Worm (Caenorhabditis elegans) whole organism, L1 larva: Measurements from ENCODE around the gene crld-1.

ENCODE experiments used
- C16A3.4 ChIP-seq: fragments of 150-350 bp; optimal IDR thresholded peaks from 2 replicates; lab custom pipeline; 2014; ENCODE audit warnings: missing biosample characterization, missing genetic modification characterization
- Y116A8C.19 ChIP-seq: sonication (generic microtip); optimal IDR thresholded peaks from 2 replicates; lab custom pipeline; 2016; ENCODE audit warnings: missing compliant biosample characterization, missing genetic modification characterization, borderline replicate concordance
- alr-1 ChIP-seq: fragments of 200-800 bp; sonication (Bioruptor generic); optimal IDR thresholded peaks from 2 replicates; lab custom pipeline; 2018; ENCODE audit warnings: borderline replicate concordance, mild to moderate bottlenecking, missing genetic modification characterization, missing compliant biosample characterization
- blmp-1 ChIP-seq: fragments of 150-350 bp; optimal IDR thresholded peaks from 2 replicates; lab custom pipeline; 2014; ENCODE audit warnings: missing biosample characterization, missing genetic modification characterization
- ceh-90 ChIP-seq: sonication (generic microtip); optimal IDR thresholded peaks from 2 replicates; lab custom pipeline; 2016; ENCODE audit warnings: missing genetic modification characterization, missing compliant biosample characterization
- ces-1 ChIP-seq: fragments of 150-350 bp; optimal IDR thresholded peaks from 2 replicates; lab custom pipeline; 2014; ENCODE audit warnings: missing biosample characterization, missing genetic modification reagents, missing genetic modification characterization
- dsc-1 ChIP-seq: sonication (generic microtip); optimal IDR thresholded peaks from 2 replicates; lab custom pipeline; 2016; ENCODE audit warnings: mild to moderate bottlenecking, missing genetic modification characterization, missing compliant biosample characterization
- efl-1 ChIP-seq, 4 experiments: fragments of 150-350 bp; optimal IDR thresholded peaks in 3 of 4; peaks in 1 of 4; 1 replicate in 1 of 4; 2 replicates in 3 of 4; lab custom pipeline; 2014; ENCODE audit warnings: missing biosample characterization in 2 of 4, missing genetic modification characterization in 2 of 4, missing genetic modification reagents in 2 of 4
- egl-13 ChIP-seq: sonication (generic microtip); optimal IDR thresholded peaks from 2 replicates; lab custom pipeline; 2016; ENCODE audit warnings: missing genotype, missing genetic modification reagents, missing genetic modification characterization, missing compliant biosample characterization
- egl-27 ChIP-seq, 2 experiments: fragments of 150-350 bp in 1 of 2; sonication (generic microtip); optimal IDR thresholded peaks; 3 replicates each; lab custom pipeline; 2017 to 2018; ENCODE audit warnings: missing biosample characterization in 2 of 2, missing genetic modification characterization in 2 of 2, missing genetic modification reagents in 2 of 2
- elt-3 ChIP-seq, 6 experiments: fragments of 150-350 bp in 1 of 6; sonication (generic microtip); optimal IDR thresholded peaks; 2 replicates each; lab custom pipeline; 2017 to 2018; ENCODE audit warnings: missing biosample characterization in 6 of 6, missing genetic modification characterization in 6 of 6, inconsistent platforms in 1 of 6
- fkh-4 ChIP-seq: sonication (generic microtip); optimal IDR thresholded peaks from 2 replicates; lab custom pipeline; 2016; ENCODE audit warnings: missing compliant biosample characterization, missing genetic modification characterization, borderline replicate concordance
- irx-1 ChIP-seq: sonication (generic microtip); optimal IDR thresholded peaks from 2 replicates; lab custom pipeline; 2016; ENCODE audit warnings: missing genetic modification characterization, missing compliant biosample characterization
- lin-14 ChIP-seq: fragments of 200-800 bp; sonication (Bioruptor generic); optimal IDR thresholded peaks from 2 replicates; lab custom pipeline; 2018; ENCODE audit warnings: mild to moderate bottlenecking, missing genetic modification characterization, moderate library complexity, missing compliant biosample characterization
- lin-15B ChIP-seq: fragments of 150-350 bp; sonication (generic microtip); optimal IDR thresholded peaks from 3 replicates; lab custom pipeline; 2014; ENCODE audit warnings: missing biosample characterization, missing genetic modification characterization
- lsy-2 ChIP-seq, 2 experiments: fragments of 150-350 bp; optimal IDR thresholded peaks; 2 replicates each; lab custom pipeline; 2014; ENCODE audit warnings: missing biosample characterization in 2 of 2, missing genetic modification characterization in 2 of 2
- mab-9 ChIP-seq: fragments of 200-800 bp; sonication (Bioruptor generic); IDR thresholded peaks from 2 replicates; pipeline ENCODE4 v1.3.6; 2022; ENCODE audit warnings: missing genetic modification reagents, missing genetic modification characterization, missing compliant biosample characterization
- mdl-1 ChIP-seq, 2 experiments: fragments of 150-350 bp; optimal IDR thresholded peaks; 2 replicates each; lab custom pipeline; 2014 to 2017; ENCODE audit warnings: missing biosample characterization in 2 of 2, missing genetic modification characterization in 2 of 2, inconsistent platforms in 1 of 2
- mep-1 ChIP-seq: fragments of 150-350 bp; optimal IDR thresholded peaks from 2 replicates; lab custom pipeline; 2014; ENCODE audit warnings: missing biosample characterization, missing genetic modification characterization
- nhr-12 ChIP-seq: sonication (generic microtip); optimal IDR thresholded peaks from 2 replicates; lab custom pipeline; 2017; ENCODE audit warnings: missing biosample characterization, missing genetic modification characterization
- nhr-20 ChIP-seq: sonication (generic microtip); optimal IDR thresholded peaks from 2 replicates; lab custom pipeline; 2016; ENCODE audit warnings: mild to moderate bottlenecking, missing genetic modification characterization, missing compliant biosample characterization
- nhr-28 ChIP-seq: fragments of 150-350 bp; optimal IDR thresholded peaks from 2 replicates; lab custom pipeline; 2014; ENCODE audit warnings: missing biosample characterization, missing genetic modification characterization
- nhr-76 ChIP-seq: sonication (generic microtip); optimal IDR thresholded peaks from 2 replicates; lab custom pipeline; 2017; ENCODE audit warnings: missing biosample characterization, missing genetic modification characterization
- nhr-84 ChIP-seq: sonication (generic microtip); optimal IDR thresholded peaks from 2 replicates; lab custom pipeline; 2017; ENCODE audit warnings: missing biosample characterization, missing genetic modification characterization
- nhr-90 ChIP-seq: sonication (generic microtip); optimal IDR thresholded peaks from 2 replicates; lab custom pipeline; 2016; ENCODE audit warnings: mild to moderate bottlenecking, missing genetic modification characterization, missing compliant biosample characterization; ENCODE audit not compliant: poor library complexity
- pag-3 ChIP-seq: sonication (generic microtip); optimal IDR thresholded peaks from 2 replicates; lab custom pipeline; 2017; ENCODE audit warnings: missing genetic modification characterization, mild to moderate bottlenecking, missing compliant biosample characterization, antibody characterized with exemption, borderline replicate concordance; ENCODE audit not compliant: insufficient read depth
- pax-3 ChIP-seq: fragments of 200-800 bp; sonication (Bioruptor generic); optimal IDR thresholded peaks from 2 replicates; lab custom pipeline; 2018; ENCODE audit warnings: mild to moderate bottlenecking, missing genetic modification characterization, moderate library complexity, missing compliant biosample characterization
- snpc-4 ChIP-seq: fragments of 150-350 bp; optimal IDR thresholded peaks from 2 replicates; lab custom pipeline; 2014; ENCODE audit warnings: missing biosample characterization, missing genetic modification characterization
- tbx-2 ChIP-seq: sonication (generic microtip); optimal IDR thresholded peaks from 2 replicates; lab custom pipeline; 2016; ENCODE audit warnings: missing genetic modification characterization, missing compliant biosample characterization
- tlp-1 ChIP-seq: fragments of 150-350 bp; optimal IDR thresholded peaks from 2 replicates; lab custom pipeline; 2014; ENCODE audit warnings: missing biosample characterization, missing genetic modification characterization
- unc-62 ChIP-seq: fragments of 150-350 bp; optimal IDR thresholded peaks from 2 replicates; lab custom pipeline; 2014; ENCODE audit warnings: missing biosample characterization, missing genetic modification reagents, missing genetic modification characterization
- unc-98 ChIP-seq: fragments of 200-800 bp; sonication (Bioruptor generic); IDR thresholded peaks from 2 replicates; pipeline ENCODE4 v1.3.6; 2022; ENCODE audit warnings: missing genetic modification characterization, missing compliant biosample characterization
- zip-4 ChIP-seq: fragments of 200-800 bp; sonication (Bioruptor generic); optimal IDR thresholded peaks from 2 replicates; lab custom pipeline; 2018; ENCODE audit warnings: mild to moderate bottlenecking, missing genetic modification characterization, moderate library complexity, missing compliant biosample characterization
- ztf-4 ChIP-seq: fragments of 150-350 bp; optimal IDR thresholded peaks from 2 replicates; lab custom pipeline; 2014; ENCODE audit warnings: missing biosample characterization, missing genetic modification characterization

crld-1 gene

ce11 chrIV:13142254-13142653, 12.0 kb downstream of the crld-1 start, which contains the start of gene spe-43:
spe-43 (minus strand) TSS chrIV:13142354.
- no peak for TF ChIP-seq egl-13 (tag; lab: Kevin White, UChicago)
- TF ChIP-seq elt-3 (tag; optimal IDR thresholded peaks at IDR 0.05; lab: Kevin White, UChicago) = no peak
- no peak for TF ChIP-seq mdl-1 (tag; optimal IDR thresholded peaks at IDR 0.05; lab: Kevin White, UChicago)
- TF ChIP-seq mep-1 (tag; lab: Kevin White, UChicago) = no peak
- no peak for TF ChIP-seq ceh-90 (tag; lab: Kevin White, UChicago)
- no peak for TF ChIP-seq tlp-1 (tag; lab: Kevin White, UChicago)

- TF ChIP-seq efl-1 (optimal IDR thresholded peaks at IDR 0.05; lab: Kevin White, UChicago) = no peak
- peak in 1 of 2 experiments; percentile 39 for TF ChIP-seq efl-1 (GFP tag; optimal IDR thresholded peaks at IDR 0.05 in 1 of 2; lab: Kevin White, UChicago)
- TF ChIP-seq nhr-76 (tag; lab: Kevin White, UChicago) = no peak
- TF ChIP-seq lsy-2 (tag; optimal IDR thresholded peaks at IDR 0.05; lab: Kevin White, UChicago) = no peak
- TF ChIP-seq, all 84 proteins: peak for 1
These were observed 26.5 kb downstream of the crld-1 start for ce11 chrIV:13127720-13128119.

ce11 chrIV:13125999-13126398, 28.2 kb downstream of the crld-1 start:
- no peak for TF ChIP-seq zip-4
- no peak for TF ChIP-seq nhr-76 (tag; lab: Kevin White, UChicago)
- TF ChIP-seq lin-14 (GFP tag; lab: Kevin White, UChicago) = peak; percentile 66
- TF ChIP-seq dsc-1 (tag; lab: Kevin White, UChicago) = no peak
- no peak for TF ChIP-seq unc-98
- TF ChIP-seq tbx-2 = no peak
- no peak for TF ChIP-seq alr-1 (tag; lab: Kevin White, UChicago)
- TF ChIP-seq pag-3 (tag; lab: Kevin White, UChicago) = peak; percentile 48
- TF ChIP-seq lin-15B (tag; lab: Kevin White, UChicago) = no peak
- TF ChIP-seq nhr-90 (tag; lab: Kevin White, UChicago) = no peak
- no peak for TF ChIP-seq fkh-4 (tag; lab: Kevin White, UChicago)
- no peak for TF ChIP-seq pax-3 (tag; lab: Kevin White, UChicago)
- no peak for TF ChIP-seq nhr-84 (tag; lab: Kevin White, UChicago)
- TF ChIP-seq blmp-1 (tag; lab: Kevin White, UChicago) = no peak
- TF ChIP-seq nhr-12 (tag; lab: Kevin White, UChicago) = no peak

- no peak for TF ChIP-seq unc-62
- no peak for TF ChIP-seq blmp-1 (tag; lab: Kevin White, UChicago)
- TF ChIP-seq egl-27 (tag; optimal IDR thresholded peaks at IDR 0.05; lab: Kevin White, UChicago) = no peak
- TF ChIP-seq snpc-4 (tag; lab: Kevin White, UChicago) = no peak
- no peak for TF ChIP-seq nhr-28 (tag; lab: Kevin White, UChicago)
- TF ChIP-seq ces-1 (GFP tag; lab: Kevin White, UChicago) = no peak
- no peak for TF ChIP-seq nhr-90 (tag; lab: Kevin White, UChicago)
- no peak for TF ChIP-seq nhr-84 (tag; lab: Kevin White, UChicago)
- TF ChIP-seq C16A3.4 = no peak
- TF ChIP-seq ztf-4 = no peak
- no peak for TF ChIP-seq irx-1 (tag; lab: Kevin White, UChicago)
- no peak for TF ChIP-seq lsy-2 (tag; optimal IDR thresholded peaks at IDR 0.05; lab: Kevin White, UChicago)
These were observed 32.8 kb downstream of the crld-1 start for ce11 chrIV:13121396-13121795.

ce11 chrIV:13118794-13119193, 35.4 kb downstream of the crld-1 start, which contains the start of gene unc-30:
unc-30 (plus strand) TSS chrIV:13118977.
- 0 out of 2 replicates have a peak, but pooled peaks have one; percentile 26 for TF ChIP-seq mab-9 (GFP tag; lab: Robert Waterston, UW)
- peak; percentile 27 for TF ChIP-seq lin-14 (GFP tag; lab: Kevin White, UChicago)
- no peak for TF ChIP-seq nhr-20 (tag; lab: Kevin White, UChicago)
- TF ChIP-seq Y116A8C.19 = no peak
- no peak for TF ChIP-seq nhr-76 (tag; lab: Kevin White, UChicago)
- peak in 1 of 2 experiments; percentile 8 for TF ChIP-seq lsy-2 (tag; optimal IDR thresholded peaks at IDR 0.05; lab: Kevin White, UChicago)
- TF ChIP-seq, all 84 proteins: peak for 3
